Fruit fly (Drosophila melanogaster): Measurements from ENCODE around the gene Cpr65Ax1.
"Not testable (repeated sequence)": the region's sequence is repeated elsewhere in the genome, so short reads cannot be mapped to it uniquely, and the experiment has no call there.

Cpr65Ax1 gene

dm6 chr3L:6147887-6148286 lies at the start of gene Cpr65Ax1:
Cpr65Ax1 (minus strand) TSS chr3L:6147987.
- not testable (repeated sequence) for TF ChIP-seq EcR (GFP tag; optimal IDR thresholded peaks at IDR 0.05); psq (optimal IDR thresholded peaks at IDR 0.05); CG8478 (optimal IDR thresholded peaks at IDR 0.05)

- TF ChIP-seq psq (optimal IDR thresholded peaks at IDR 0.05) (no peak), usp (GFP tag; optimal IDR thresholded peaks at IDR 0.05) (no peak), pan (optimal IDR thresholded peaks at IDR 0.05) (no peak), CG8478 (optimal IDR thresholded peaks at IDR 0.05) (no peak), Dll (optimal IDR thresholded peaks at IDR 0.05) (no peak), EcR (GFP tag; optimal IDR thresholded peaks at IDR 0.05) (no peak)
These were observed 45.8 kb upstream of the Cpr65Ax1 start for dm6 chr3L:6193556-6194114.

dm6 chr3L:6192822-6193555 lies 45.2 kb upstream of the Cpr65Ax1 start, which contains the start of the genes Sf3b6 and Tnpo:
Sf3b6 (minus strand) TSS chr3L:6193179.
Tnpo (plus strand) TSS chr3L:6193480.
- TF ChIP-seq usp (GFP tag; optimal IDR thresholded peaks at IDR 0.05) (no peak), psq (optimal IDR thresholded peaks at IDR 0.05) (no peak), EcR (GFP tag; optimal IDR thresholded peaks at IDR 0.05) (no peak), CG8478 (optimal IDR thresholded peaks at IDR 0.05) (no peak), Dll (optimal IDR thresholded peaks at IDR 0.05) (no peak), pan (optimal IDR thresholded peaks at IDR 0.05) (no peak)

dm6 chr3L:6188995-6189927 lies 41.5 kb upstream of the Cpr65Ax1 start, which contains the start of the genes D19A and CG7386:
D19A (minus strand) TSS chr3L:6189123.
CG7386 (plus strand) TSS chr3L:6189745.
- TF ChIP-seq usp (GFP tag; optimal IDR thresholded peaks at IDR 0.05) (no peak), pan (optimal IDR thresholded peaks at IDR 0.05) (no peak), psq (optimal IDR thresholded peaks at IDR 0.05) (no peak), CG8478 (optimal IDR thresholded peaks at IDR 0.05) (no peak), EcR (GFP tag; optimal IDR thresholded peaks at IDR 0.05) (no peak), Dll (optimal IDR thresholded peaks at IDR 0.05) (no peak)

- no peak for TF ChIP-seq Dll (optimal IDR thresholded peaks at IDR 0.05)
- no peak for TF ChIP-seq usp (GFP tag; optimal IDR thresholded peaks at IDR 0.05)
- peak; percentile 80 for TF ChIP-seq pan (optimal IDR thresholded peaks at IDR 0.05)
- no peak for TF ChIP-seq CG8478 (optimal IDR thresholded peaks at IDR 0.05)
These were observed 37.2 kb upstream of the Cpr65Ax1 start, which contains the start of the genes D19B and CG43293 for dm6 chr3L:6184884-6185438. D19B (minus strand) TSS chr3L:6184920. CG43293 (plus strand) TSS chr3L:6185189.

dm6 chr3L:6181776-6182175 lies 34.0 kb upstream of the Cpr65Ax1 start, which contains the start of gene CG10274:
CG10274 (minus strand) TSS chr3L:6181829.
- TF ChIP-seq usp (GFP tag; optimal IDR thresholded peaks at IDR 0.05) (no peak), Dll (optimal IDR thresholded peaks at IDR 0.05) (no peak), psq (optimal IDR thresholded peaks at IDR 0.05) (no peak), pan (optimal IDR thresholded peaks at IDR 0.05) (no peak), EcR (GFP tag; optimal IDR thresholded peaks at IDR 0.05) (no peak), CG8478 (optimal IDR thresholded peaks at IDR 0.05) (no peak)

- no peak for TF ChIP-seq EcR (GFP tag; optimal IDR thresholded peaks at IDR 0.05)
- no peak for TF ChIP-seq Dll (optimal IDR thresholded peaks at IDR 0.05)
- no peak for TF ChIP-seq CG8478 (optimal IDR thresholded peaks at IDR 0.05)
- no peak for TF ChIP-seq psq (optimal IDR thresholded peaks at IDR 0.05)
- TF ChIP-seq usp (GFP tag; optimal IDR thresholded peaks at IDR 0.05) = no peak
- TF ChIP-seq pan (optimal IDR thresholded peaks at IDR 0.05) = no peak
These were observed 26.1 kb upstream of the Cpr65Ax1 start, which contains the start of the genes fmt and CG7376 for dm6 chr3L:6173826-6174255. fmt (minus strand) TSS chr3L:6173880. CG7376 (plus strand) TSS chr3L:6174248.

dm6 chr3L:6162483-6163128 lies 14.8 kb upstream of the Cpr65Ax1 start, which contains the start of gene Prdm13:
Prdm13 (plus strand) TSS chr3L:6163127.
- TF ChIP-seq CG8478 (optimal IDR thresholded peaks at IDR 0.05) (no peak), usp (GFP tag; optimal IDR thresholded peaks at IDR 0.05) (no peak), psq (optimal IDR thresholded peaks at IDR 0.05) (no peak), EcR (GFP tag; optimal IDR thresholded peaks at IDR 0.05) (no peak), pan (optimal IDR thresholded peaks at IDR 0.05) (no peak)

- TF ChIP-seq EcR (GFP tag; optimal IDR thresholded peaks at IDR 0.05) (no peak), CG8478 (optimal IDR thresholded peaks at IDR 0.05) (no peak), pan (optimal IDR thresholded peaks at IDR 0.05) (no peak), psq (optimal IDR thresholded peaks at IDR 0.05) (no peak), Dll (optimal IDR thresholded peaks at IDR 0.05) (no peak), usp (GFP tag; optimal IDR thresholded peaks at IDR 0.05) (no peak)
These were observed 14.2 kb upstream of the Cpr65Ax1 start for dm6 chr3L:6161997-6162396.

- TF ChIP-seq EcR (GFP tag; optimal IDR thresholded peaks at IDR 0.05) = no peak
- TF ChIP-seq Dll (optimal IDR thresholded peaks at IDR 0.05) = no peak
- TF ChIP-seq psq (optimal IDR thresholded peaks at IDR 0.05) = no peak
These were observed 12.7 kb upstream of the Cpr65Ax1 start, which contains the start of gene Cpr65Az for dm6 chr3L:6160514-6160913. Cpr65Az (plus strand) TSS chr3L:6160814.

- no peak for TF ChIP-seq Dll (optimal IDR thresholded peaks at IDR 0.05)
- no peak for TF ChIP-seq EcR (GFP tag; optimal IDR thresholded peaks at IDR 0.05)
- TF ChIP-seq CG8478 (optimal IDR thresholded peaks at IDR 0.05) = no peak
- TF ChIP-seq usp (GFP tag; optimal IDR thresholded peaks at IDR 0.05) = no peak
- no peak for TF ChIP-seq psq (optimal IDR thresholded peaks at IDR 0.05)
- no peak for TF ChIP-seq pan (optimal IDR thresholded peaks at IDR 0.05)
These were observed 12.1 kb upstream of the Cpr65Ax1 start for dm6 chr3L:6159863-6160262.
